Worm (Caenorhabditis elegans): Measurements from ENCODE around the gene cyp-33C8.

DNA sequence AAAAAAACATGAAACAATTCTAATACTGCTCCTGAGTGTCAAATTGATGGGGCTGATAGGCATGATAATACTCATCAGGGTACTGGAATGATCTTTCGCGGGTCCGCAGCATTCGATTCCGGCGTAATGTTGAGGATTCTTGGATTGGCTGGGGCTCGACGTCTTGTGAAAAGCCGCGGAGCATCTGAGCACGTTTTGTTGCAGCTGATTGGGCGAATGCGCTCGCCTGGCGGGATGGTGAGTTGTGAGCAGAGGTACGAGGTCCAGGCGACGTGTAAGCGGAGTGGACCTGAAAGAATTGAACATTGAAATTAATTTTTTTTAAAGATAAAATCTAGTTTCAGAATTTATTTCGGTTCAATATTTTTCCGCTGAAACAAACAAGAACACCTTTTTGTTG, 10.7 kb upstream of the cyp-33C8 start:
- TF ChIP-seq lin-15B (tag; optimal IDR thresholded peaks at IDR 0.05) (no peak), isw-1 (GFP tag; IDR thresholded peaks at IDR 0.05) (no peak), ets-5 (GFP tag; IDR thresholded peaks at IDR 0.05) (no peak), unc-130 (tag; optimal IDR thresholded peaks at IDR 0.05) (no peak)
